Fruit fly (Drosophila melanogaster) S2 (cell line): ENCODE results near the gene CG14811.

Experiments used
- CG8478 ChIP-seq: fragments of >200 bp; optimal IDR thresholded peaks from 2 replicates; lab custom pipeline; 2018
- CTCF ChIP-seq, 2 experiments: fragments of >200 bp; optimal IDR thresholded peaks; 2 replicates each; lab custom pipeline; 2018

DNA sequence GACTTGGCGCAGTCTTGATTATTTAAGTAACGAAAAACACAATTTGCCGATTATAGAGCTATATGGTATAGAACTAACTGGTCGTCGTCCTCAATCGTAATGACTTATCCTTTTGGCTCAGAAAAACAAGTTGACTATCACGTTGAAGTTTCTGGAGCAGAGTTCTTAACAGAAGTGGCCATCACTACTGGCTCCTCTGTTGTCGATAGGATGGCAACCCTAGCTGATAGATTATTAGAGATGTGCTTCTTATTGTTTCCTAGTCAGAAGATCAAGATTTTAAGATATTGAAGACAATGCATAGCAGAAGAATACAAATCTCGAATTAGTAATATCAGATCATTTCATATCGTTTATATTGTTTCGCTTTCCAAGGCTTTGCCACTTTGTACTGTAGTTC lies at the start of gene CG14811:
- TF ChIP-seq CG8478 (lab: Kevin White, UChicago) (no peak), CTCF (optimal IDR thresholded peaks at IDR 0.05; lab: Kevin White, UChicago) (no peak)
